Fruit fly (Drosophila melanogaster) whole organism, embryonic: Measurements from ENCODE around the gene Cyp313a4.

ENCODE experiments used
- Atf6 ChIP-seq: fragments of 200-800 bp; sonication (Bioruptor generic); IDR thresholded peaks from 2 replicates; pipeline ENCODE4 v1.3.6; 2022; ENCODE audit warnings: missing biosample characterization, missing genetic modification characterization
- CG10209 ChIP-seq: fragments of 200-800 bp; sonication (Bioruptor generic); optimal IDR thresholded peaks from 3 replicates; lab custom pipeline; 2017; ENCODE audit warnings: missing biosample characterization, mild to moderate bottlenecking, missing genetic modification characterization, missing genetic modification reagents
- CG10274 ChIP-seq: fragments of 200-800 bp; sonication (Bioruptor generic); optimal IDR thresholded peaks from 3 replicates; lab custom pipeline; 2017; ENCODE audit warnings: missing biosample characterization, mild to moderate bottlenecking, missing genetic modification characterization
- CG10431 ChIP-seq: fragments of 200-800 bp; sonication (Bioruptor generic); optimal IDR thresholded peaks from 3 replicates; lab custom pipeline; 2018; ENCODE audit warnings: missing biosample characterization, mild to moderate bottlenecking, missing genetic modification characterization
- CG11696 ChIP-seq: fragments of 200-800 bp; sonication (Bioruptor generic); IDR thresholded peaks from 2 replicates; pipeline ENCODE4 v1.3.6; 2022; ENCODE audit warnings: missing biosample characterization, missing genetic modification characterization
- CG12071 ChIP-seq: fragments of 200-800 bp; sonication (Bioruptor generic); optimal IDR thresholded peaks from 3 replicates; lab custom pipeline; 2018; ENCODE audit warnings: missing biosample characterization, mild to moderate bottlenecking, missing genetic modification characterization
- CG12391 ChIP-seq: fragments of 200-800 bp; sonication (Bioruptor generic); optimal IDR thresholded peaks from 3 replicates; lab custom pipeline; 2018; ENCODE audit warnings: missing biosample characterization, mild to moderate bottlenecking, missing genetic modification characterization, moderate library complexity
- CG12659 ChIP-seq: fragments of 200-800 bp; sonication (Bioruptor generic); optimal IDR thresholded peaks from 3 replicates; lab custom pipeline; 2017; ENCODE audit warnings: mild to moderate bottlenecking, missing biosample characterization, missing genetic modification reagents, missing genetic modification characterization
- CG15011 ChIP-seq: fragments of 200-800 bp; sonication (Bioruptor generic); optimal IDR thresholded peaks from 3 replicates; lab custom pipeline; 2018; ENCODE audit warnings: missing biosample characterization, mild to moderate bottlenecking, missing genetic modification characterization
- CG15269 ChIP-seq: fragments of 200-800 bp; sonication (Bioruptor generic); optimal IDR thresholded peaks from 2 replicates; lab custom pipeline; 2018; ENCODE audit warnings: missing biosample characterization, mild to moderate bottlenecking, missing genetic modification characterization, moderate library complexity
- CG1647 ChIP-seq: fragments of 200-800 bp; sonication (Bioruptor generic); optimal IDR thresholded peaks from 3 replicates; lab custom pipeline; 2016; ENCODE audit warnings: missing biosample characterization, missing genetic modification characterization
- CG3281 ChIP-seq: fragments of 200-800 bp; sonication (Bioruptor generic); optimal IDR thresholded peaks from 3 replicates; lab custom pipeline; 2017; ENCODE audit warnings: missing biosample characterization, mild to moderate bottlenecking, missing genetic modification characterization
- CG3407 ChIP-seq: fragments of 200-800 bp; sonication (Bioruptor generic); optimal IDR thresholded peaks from 2 replicates; lab custom pipeline; 2018; ENCODE audit warnings: missing biosample characterization, mild to moderate bottlenecking, missing genetic modification characterization
- CG43689 ChIP-seq: fragments of 200-800 bp; sonication (Bioruptor generic); IDR thresholded peaks from 2 replicates; pipeline ENCODE4 v1.3.6; 2022; ENCODE audit warnings: missing biosample characterization, missing genetic modification characterization
- CG6683 ChIP-seq: fragments of 200-800 bp; sonication (Bioruptor generic); optimal IDR thresholded peaks from 2 replicates; lab custom pipeline; 2017; ENCODE audit warnings: missing biosample characterization, mild to moderate bottlenecking, missing genetic modification characterization, missing genetic modification reagents
- CG8290 ChIP-seq, 3 experiments: fragments of 200-800 bp; sonication (Bioruptor generic); optimal IDR thresholded peaks; 2 replicates each; lab custom pipeline; 2016 to 2019; ENCODE audit warnings: missing biosample characterization in 3 of 3, missing genetic modification characterization in 3 of 3, mild to moderate bottlenecking in 2 of 3, moderate library complexity in 1 of 3
- CG8924 ChIP-seq: fragments of 200-800 bp; optimal IDR thresholded peaks from 3 replicates; lab custom pipeline; 2019; ENCODE audit warnings: missing biosample characterization, mild to moderate bottlenecking, missing genetic modification characterization, moderate library complexity
- CG9932 ChIP-seq: fragments of 200-800 bp; sonication (Bioruptor generic); IDR thresholded peaks from 2 replicates; pipeline ENCODE4 v1.3.6; 2022; ENCODE audit warnings: missing biosample characterization, missing genetic modification characterization
- CHES-1-like ChIP-seq: fragments of 200-800 bp; sonication (Bioruptor generic); optimal IDR thresholded peaks from 2 replicates; lab custom pipeline; 2016; ENCODE audit warnings: missing biosample characterization, missing genetic modification characterization
- E2f1 ChIP-seq: fragments of 200-800 bp; sonication (Bioruptor generic); IDR thresholded peaks from 2 replicates; pipeline ENCODE4 v1.3.6; 2022; ENCODE audit warnings: missing biosample characterization, missing genetic modification characterization
- Gug ChIP-seq: fragments of 200-800 bp; sonication (Bioruptor generic); IDR thresholded peaks from 4 replicates; pipeline ENCODE4 v1.3.6; 2022; ENCODE audit warnings: missing biosample characterization, missing genetic modification characterization
- HHEX ChIP-seq: fragments of 200-800 bp; sonication (Bioruptor generic); optimal IDR thresholded peaks from 3 replicates; lab custom pipeline; 2017; ENCODE audit warnings: missing biosample characterization, mild to moderate bottlenecking, missing genetic modification characterization, missing genetic modification reagents
- HmgD ChIP-seq: fragments of 200-800 bp; sonication (Bioruptor generic); optimal IDR thresholded peaks from 3 replicates; lab custom pipeline; 2016; ENCODE audit warnings: missing biosample characterization, missing genetic modification characterization
- Hmr ChIP-seq: fragments of 200-800 bp; sonication (Bioruptor generic); optimal IDR thresholded peaks from 3 replicates; lab custom pipeline; 2017; ENCODE audit warnings: mild to moderate bottlenecking, missing biosample characterization, missing genetic modification reagents, missing genetic modification characterization
- Kr ChIP-seq: fragments of 200-800 bp; sonication (Bioruptor generic); optimal IDR thresholded peaks from 2 replicates; lab custom pipeline; 2017; ENCODE audit warnings: missing biosample characterization, mild to moderate bottlenecking, missing genetic modification characterization
- MBD-R2 ChIP-seq: fragments of 200-800 bp; sonication (Bioruptor generic); IDR thresholded peaks from 2 replicates; pipeline ENCODE4 v1.3.6; 2022; ENCODE audit warnings: missing biosample characterization, missing genetic modification characterization
- Meics ChIP-seq: fragments of 200-800 bp; sonication (Bioruptor generic); optimal IDR thresholded peaks from 2 replicates; lab custom pipeline; 2017; ENCODE audit warnings: missing biosample characterization, mild to moderate bottlenecking, missing genetic modification characterization
- Pdp1 ChIP-seq, 2 experiments: fragments of 200-800 bp; sonication (Bioruptor generic); optimal IDR thresholded peaks; 3 replicates each; lab custom pipeline; 2016; ENCODE audit warnings: missing biosample characterization in 2 of 2, missing genetic modification characterization in 2 of 2, mild to moderate bottlenecking in 1 of 2, moderate library complexity in 1 of 2
- Poxn ChIP-seq: fragments of 200-800 bp; sonication (Bioruptor generic); IDR thresholded peaks from 2 replicates; pipeline ENCODE4 v1.3.6; 2022; ENCODE audit warnings: missing biosample characterization, missing genetic modification characterization
- Rfx ChIP-seq: fragments of 200-800 bp; sonication (Bioruptor generic); IDR thresholded peaks from 2 replicates; pipeline ENCODE4 v1.3.6; 2022; ENCODE audit warnings: missing biosample characterization, missing genetic modification characterization
- Side ChIP-seq: fragments of 200-800 bp; sonication (Bioruptor generic); optimal IDR thresholded peaks from 2 replicates; lab custom pipeline; 2016; ENCODE audit warnings: missing biosample characterization, missing genetic modification characterization
- Sox102F ChIP-seq: fragments of 200-800 bp; sonication (Bioruptor generic); optimal IDR thresholded peaks from 2 replicates; lab custom pipeline; 2018; ENCODE audit warnings: missing biosample characterization, mild to moderate bottlenecking, missing genetic modification characterization, moderate library complexity
- ac ChIP-seq: fragments of 200-800 bp; sonication (Bioruptor generic); optimal IDR thresholded peaks from 3 replicates; lab custom pipeline; 2017; ENCODE audit warnings: missing biosample characterization, mild to moderate bottlenecking, missing genetic modification characterization
- al ChIP-seq: fragments of 200-800 bp; sonication (Bioruptor generic); IDR thresholded peaks from 2 replicates; pipeline ENCODE4 v1.3.6; 2022; ENCODE audit warnings: missing biosample characterization, missing genetic modification characterization
- ato ChIP-seq: fragments of 200-800 bp; sonication (Bioruptor generic); IDR thresholded peaks from 2 replicates; pipeline ENCODE4 v1.3.6; 2022; ENCODE audit warnings: missing biosample characterization, missing genetic modification characterization; ENCODE audit not compliant: partially characterized antibody
- bowl ChIP-seq: fragments of 200-800 bp; sonication (Bioruptor generic); IDR thresholded peaks from 2 replicates; pipeline ENCODE4 v1.3.6; 2022; ENCODE audit warnings: missing biosample characterization, missing genetic modification characterization
- bsh ChIP-seq, 2 experiments: fragments of 200-800 bp; sonication (Bioruptor generic); optimal IDR thresholded peaks; 2 replicates each; lab custom pipeline; 2017 to 2018; ENCODE audit warnings: mild to moderate bottlenecking in 2 of 2, missing biosample characterization in 2 of 2, missing genetic modification characterization in 2 of 2, moderate library complexity in 1 of 2
- btn ChIP-seq: fragments of 200-800 bp; sonication (Bioruptor generic); optimal IDR thresholded peaks from 2 replicates; lab custom pipeline; 2016; ENCODE audit warnings: missing biosample characterization, missing genetic modification characterization
- caup ChIP-seq: fragments of 200-800 bp; sonication (Bioruptor generic); optimal IDR thresholded peaks from 3 replicates; lab custom pipeline; 2017; ENCODE audit warnings: missing biosample characterization, mild to moderate bottlenecking, missing genetic modification characterization, moderate library complexity; ENCODE audit not compliant: severe bottlenecking
- danr ChIP-seq: fragments of 200-800 bp; sonication (Bioruptor generic); IDR thresholded peaks from 2 replicates; pipeline ENCODE4 v1.3.6; 2022; ENCODE audit warnings: missing biosample characterization, missing genetic modification characterization
- insv ChIP-seq, 2 experiments: fragments of 200-800 bp; sonication (Bioruptor generic); optimal IDR thresholded peaks; 3 replicates each; lab custom pipeline; 2016 to 2018; ENCODE audit warnings: missing biosample characterization in 2 of 2, missing genetic modification characterization in 2 of 2
- nau ChIP-seq: fragments of 200-800 bp; sonication (Bioruptor generic); optimal IDR thresholded peaks from 3 replicates; lab custom pipeline; 2017; ENCODE audit warnings: missing biosample characterization, mild to moderate bottlenecking, missing genetic modification characterization, missing genetic modification reagents
- nmo ChIP-seq: fragments of 200-800 bp; sonication (Bioruptor generic); optimal IDR thresholded peaks from 2 replicates; lab custom pipeline; 2018; ENCODE audit warnings: missing biosample characterization, mild to moderate bottlenecking, missing genetic modification characterization, moderate library complexity
- psq ChIP-seq: fragments of 200-800 bp; sonication (Bioruptor generic); optimal IDR thresholded peaks from 2 replicates; lab custom pipeline; 2017; ENCODE audit warnings: missing biosample characterization, missing genetic modification characterization
- row ChIP-seq: fragments of 200-800 bp; sonication (Bioruptor generic); IDR thresholded peaks from 3 replicates; pipeline ENCODE4 v1.3.6; 2022; ENCODE audit warnings: missing biosample characterization, missing genetic modification characterization
- shn ChIP-seq: fragments of 200-800 bp; sonication (Bioruptor generic); optimal IDR thresholded peaks from 3 replicates; lab custom pipeline; 2016; ENCODE audit warnings: missing biosample characterization, missing genetic modification characterization
- tio ChIP-seq: fragments of 200-800 bp; sonication (Bioruptor generic); optimal IDR thresholded peaks from 2 replicates; lab custom pipeline; 2017; ENCODE audit warnings: missing biosample characterization, missing genetic modification characterization, inconsistent platforms
- tll ChIP-seq, 2 experiments: fragments of 200-800 bp in 1 of 2; fragments of >200 bp in 1 of 2; sonication (Bioruptor generic) in 1 of 2; optimal IDR thresholded peaks; 2 replicates each; lab custom pipeline; 2017 to 2019; ENCODE audit warnings: missing biosample characterization in 2 of 2, missing genetic modification characterization in 2 of 2, mild to moderate bottlenecking in 1 of 2, moderate library complexity in 1 of 2
- tup ChIP-seq: fragments of 200-800 bp; sonication (Bioruptor generic); optimal IDR thresholded peaks from 2 replicates; lab custom pipeline; 2016; ENCODE audit warnings: missing biosample characterization, mild to moderate bottlenecking, missing genetic modification characterization, moderate library complexity

The Cyp313a4 gene

DNA sequence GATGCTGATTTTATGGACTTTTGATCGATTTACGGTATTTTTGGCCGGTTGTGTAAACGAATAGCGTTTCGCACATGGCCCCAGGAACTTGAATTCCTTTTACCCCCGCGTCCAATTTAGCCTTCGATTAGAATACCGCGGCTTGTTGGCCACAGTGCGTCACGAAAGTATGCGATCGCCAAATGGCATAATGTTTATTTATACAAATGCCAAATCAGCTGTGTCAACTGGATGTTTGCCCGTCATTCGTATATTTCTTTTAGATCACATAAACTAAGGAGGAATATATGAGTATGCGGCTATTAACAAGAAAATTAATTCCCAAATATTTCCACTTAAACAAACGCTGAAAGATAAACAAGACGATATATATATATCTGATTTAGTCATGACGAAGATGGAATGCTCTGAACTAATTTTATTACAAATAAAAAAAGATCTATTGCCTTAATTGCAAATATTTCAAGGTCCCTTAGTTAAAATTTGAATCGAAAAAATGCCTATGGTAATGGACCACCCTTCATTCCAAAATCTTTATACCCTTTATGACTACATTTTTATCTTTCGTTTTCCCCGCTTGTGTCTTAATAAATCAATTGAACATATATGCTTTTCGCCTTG lies 24.1 kb downstream of the Cyp313a4 start (continued):
- TF ChIP-seq ac (GFP tag; lab: Kevin White, UChicago): no peak
- TF ChIP-seq CG12071 (GFP tag; lab: Kevin White, UChicago): peak; percentile 52
- peak; percentile 54; the same call in 2 of the 3 replicates for TF ChIP-seq row (GFP tag; lab: Robert Waterston, UW)
- TF ChIP-seq nau: no peak
- TF ChIP-seq caup (GFP tag; lab: Kevin White, UChicago): peak; percentile 62
- TF ChIP-seq tup (GFP tag; lab: Kevin White, UChicago): no peak
- TF ChIP-seq psq: no peak
- peak; percentile 10 for TF ChIP-seq CG10209 (GFP tag; lab: Kevin White, UChicago)
- TF ChIP-seq CG8290 (GFP tag; optimal IDR thresholded peaks at IDR 0.05; lab: Kevin White, UChicago): no peak
- peak in 1 of 2 experiments; percentile 60 for TF ChIP-seq CG8290 (tag; optimal IDR thresholded peaks at IDR 0.05; lab: Kevin White, UChicago)
- TF ChIP-seq CG12391 (tag; lab: Kevin White, UChicago): no peak
- peak; percentile 63 for TF ChIP-seq Hmr (GFP tag; lab: Kevin White, UChicago)
- no peak for TF ChIP-seq Side (GFP tag; lab: Kevin White, UChicago)
- no peak for TF ChIP-seq Pdp1 (GFP tag; optimal IDR thresholded peaks at IDR 0.05; lab: Kevin White, UChicago)
- TF ChIP-seq CG6683 (GFP tag; lab: Kevin White, UChicago): no peak
- TF ChIP-seq Kr (GFP tag; lab: Kevin White, UChicago): no peak
- peak; percentile 53 for TF ChIP-seq Rfx (GFP tag; lab: Robert Waterston, UW)
- TF ChIP-seq CG11696: no peak
- no peak for TF ChIP-seq danr (GFP tag; lab: Robert Waterston, UW)
- no peak for TF ChIP-seq tio (GFP tag; lab: Kevin White, UChicago)
- TF ChIP-seq bowl (GFP tag; lab: Robert Waterston, UW): no peak
- 0 out of 2 replicates have a peak, but pooled peaks have one; percentile 7 for TF ChIP-seq MBD-R2 (GFP tag; lab: Robert Waterston, UW)
- TF ChIP-seq al (GFP tag; lab: Robert Waterston, UW): peak; percentile 47; the same call in 1 of the 2 replicates
- TF ChIP-seq Atf6 (GFP tag; lab: Robert Waterston, UW): peak; percentile 38
- peak; percentile 30 for TF ChIP-seq Meics (GFP tag; lab: Kevin White, UChicago)
- TF ChIP-seq CG43689 (GFP tag; lab: Robert Waterston, UW): no peak
- TF ChIP-seq Sox102F (GFP tag; lab: Kevin White, UChicago): no peak
- TF ChIP-seq ato (GFP tag; lab: Robert Waterston, UW): no peak
- TF ChIP-seq CG3407 (GFP tag; lab: Kevin White, UChicago): no peak
- TF ChIP-seq CG15269: peak; percentile 27
- no peak for TF ChIP-seq btn (GFP tag; lab: Kevin White, UChicago)
- TF ChIP-seq HmgD (GFP tag; lab: Kevin White, UChicago): no peak
- TF ChIP-seq insv (GFP tag; optimal IDR thresholded peaks at IDR 0.05; lab: Kevin White, UChicago): no peak
- no peak for TF ChIP-seq shn (GFP tag; lab: Kevin White, UChicago)
- no peak for TF ChIP-seq E2f1 (GFP tag; lab: Robert Waterston, UW)
- TF ChIP-seq CG10431 (GFP tag; lab: Kevin White, UChicago): no peak
- TF ChIP-seq CG8924 (tag; lab: Kevin White, UChicago): no peak
- no peak for TF ChIP-seq Poxn (GFP tag; lab: Robert Waterston, UW)
- no peak for TF ChIP-seq Gug (GFP tag; lab: Robert Waterston, UW)
- TF ChIP-seq tll (GFP tag; optimal IDR thresholded peaks at IDR 0.05; lab: Kevin White, UChicago): no peak
- TF ChIP-seq nmo (GFP tag; lab: Kevin White, UChicago): no peak
- TF ChIP-seq bsh (GFP tag; optimal IDR thresholded peaks at IDR 0.05; lab: Kevin White, UChicago): no peak
- peak; percentile 71 for TF ChIP-seq CG3281 (GFP tag; lab: Kevin White, UChicago)
- no peak for TF ChIP-seq CG1647 (GFP tag; lab: Kevin White, UChicago)
- peak; percentile 37 for TF ChIP-seq HHEX (GFP tag; lab: Kevin White, UChicago)
- peak; percentile 71 for TF ChIP-seq CG9932 (GFP tag; lab: Robert Waterston, UW)
- peak; percentile 7 for TF ChIP-seq CG15011 (GFP tag; lab: Kevin White, UChicago)
- no peak for TF ChIP-seq CG10274
- peak; percentile 12 for TF ChIP-seq CG12659 (GFP tag; lab: Kevin White, UChicago)
- TF ChIP-seq CHES-1-like (GFP tag; lab: Kevin White, UChicago): no peak
